Fruit fly (Drosophila melanogaster) whole organism, pupa: ENCODE data around the gene ND-ACP.

ENCODE experiments used
- CG10348 ChIP-seq: fragments of 200-800 bp; sonication (Bioruptor generic); IDR thresholded peaks from 2 replicates; pipeline ENCODE4 v1.3.6; 2022; ENCODE audit warnings: missing biosample characterization, missing genetic modification characterization
- CG12605 ChIP-seq: fragments of 200-800 bp; sonication (Bioruptor generic); IDR thresholded peaks from 2 replicates; pipeline ENCODE4 v1.3.6; 2022; ENCODE audit warnings: missing biosample characterization, missing genetic modification characterization
- CG13204 ChIP-seq: fragments of 200-800 bp; sonication (Bioruptor generic); optimal IDR thresholded peaks from 2 replicates; lab custom pipeline; 2018; ENCODE audit warnings: missing biosample characterization, mild to moderate bottlenecking, missing genetic modification characterization, moderate library complexity
- CG15710 ChIP-seq: fragments of 200-800 bp; sonication (Bioruptor generic); optimal IDR thresholded peaks from 2 replicates; lab custom pipeline; 2018; ENCODE audit warnings: missing biosample characterization, mild to moderate bottlenecking, missing genetic modification characterization, moderate library complexity
- CG34367 ChIP-seq: fragments of 200-800 bp; sonication (Bioruptor generic); optimal IDR thresholded peaks from 2 replicates; lab custom pipeline; 2018; ENCODE audit warnings: missing biosample characterization, mild to moderate bottlenecking, missing genetic modification characterization
- CG8159 ChIP-seq: fragments of 200-800 bp; sonication (Bioruptor generic); optimal IDR thresholded peaks from 3 replicates; lab custom pipeline; 2018; ENCODE audit warnings: missing biosample characterization, mild to moderate bottlenecking, missing genetic modification characterization, moderate library complexity
- D1 ChIP-seq: fragments of 200-800 bp; sonication (Bioruptor generic); optimal IDR thresholded peaks from 2 replicates; lab custom pipeline; 2018; ENCODE audit warnings: missing biosample characterization, mild to moderate bottlenecking, missing genetic modification characterization, moderate library complexity
- EcR ChIP-seq: fragments of 200-800 bp; sonication (Bioruptor generic); optimal IDR thresholded peaks from 3 replicates; lab custom pipeline; 2019; ENCODE audit warnings: missing biosample characterization, missing genetic modification characterization, mild to moderate bottlenecking, moderate library complexity, missing genetic modification reagents
- Snoo ChIP-seq: fragments of 200-800 bp; sonication (Bioruptor generic); optimal IDR thresholded peaks from 3 replicates; lab custom pipeline; 2017; ENCODE audit warnings: missing biosample characterization, mild to moderate bottlenecking, missing genetic modification characterization, inconsistent platforms
- fd96Ca ChIP-seq: fragments of 200-800 bp; sonication (Bioruptor generic); IDR thresholded peaks from 3 replicates; pipeline ENCODE4 v1.3.6; 2022; ENCODE audit warnings: missing biosample characterization, missing genetic modification characterization
- gl ChIP-seq: fragments of 200-800 bp; sonication (Bioruptor generic); optimal IDR thresholded peaks from 2 replicates; lab custom pipeline; 2018; ENCODE audit warnings: missing biosample characterization, mild to moderate bottlenecking, missing genetic modification characterization
- rn ChIP-seq: fragments of 200-800 bp; sonication (Bioruptor generic); IDR thresholded peaks from 2 replicates; pipeline ENCODE4 v1.3.6; 2022; ENCODE audit warnings: missing biosample characterization, missing genetic modification characterization

DNA sequence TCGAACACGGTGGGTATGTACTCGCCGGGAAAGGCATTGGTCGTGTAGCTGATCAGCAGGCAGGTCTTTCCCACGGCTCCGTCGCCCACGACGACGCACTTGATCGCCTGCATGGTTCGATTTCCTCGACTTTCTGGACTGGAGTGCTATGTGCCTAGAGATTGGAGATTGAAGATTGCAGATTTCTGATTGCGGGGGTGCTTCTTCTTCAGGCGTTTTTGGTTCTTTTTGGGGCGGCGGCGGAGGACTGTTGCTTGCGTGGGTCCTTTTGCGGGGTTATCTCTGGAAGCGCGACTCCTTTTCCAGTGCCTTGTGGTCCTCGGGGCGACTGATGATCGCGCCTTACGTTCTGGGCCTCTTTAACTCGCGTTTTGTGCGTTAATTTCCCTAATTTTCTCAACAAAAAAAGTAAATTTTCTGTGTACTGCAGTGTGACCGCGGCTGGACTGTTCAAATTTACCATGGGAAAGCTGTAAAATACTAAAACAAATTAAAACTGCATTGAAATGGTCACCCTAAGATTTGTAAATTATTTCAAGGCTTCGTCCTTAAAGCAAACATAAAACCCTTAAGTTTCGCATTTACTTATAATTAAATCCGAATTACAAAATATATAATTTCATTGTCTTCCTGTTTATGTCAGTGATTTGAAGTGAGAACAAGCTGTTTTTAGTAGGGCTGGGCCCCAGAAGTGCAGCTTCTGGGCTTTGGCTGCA lies 27.4 kb upstream of the ND-ACP start, which contains the start of the genes Rac1 and Acat2:
- TF ChIP-seq EcR (no peak), CG34367 (no peak), gl (tag; lab: Kevin White, UChicago) (no peak), fd96Ca (GFP tag; lab: Robert Waterston, UW) (no peak), CG8159 (tag; lab: Kevin White, UChicago) (no peak), CG12605 (no peak), CG10348 (no peak), CG13204 (GFP tag; lab: Kevin White, UChicago) (no peak), D1 (tag; lab: Kevin White, UChicago) (no peak), Snoo (tag; lab: Kevin White, UChicago) (no peak), CG15710 (tag; lab: Kevin White, UChicago) (no peak), rn (GFP tag; lab: Robert Waterston, UW) (no peak)
